Fruit fly (Drosophila melanogaster): ENCODE data around the gene CG13995.

CG13995 gene

dm6 chr2L:6024345-6024907 lies 29.7 kb upstream of the CG13995 start, which contains the start of gene CG9107:
CG9107 (minus strand) TSS chr2L:6024539.
- TF ChIP-seq Mnt (GFP tag; optimal IDR thresholded peaks at IDR 0.05) (peak; percentile 54), Crg-1 (GFP tag; optimal IDR thresholded peaks at IDR 0.05) (no peak)

DNA sequence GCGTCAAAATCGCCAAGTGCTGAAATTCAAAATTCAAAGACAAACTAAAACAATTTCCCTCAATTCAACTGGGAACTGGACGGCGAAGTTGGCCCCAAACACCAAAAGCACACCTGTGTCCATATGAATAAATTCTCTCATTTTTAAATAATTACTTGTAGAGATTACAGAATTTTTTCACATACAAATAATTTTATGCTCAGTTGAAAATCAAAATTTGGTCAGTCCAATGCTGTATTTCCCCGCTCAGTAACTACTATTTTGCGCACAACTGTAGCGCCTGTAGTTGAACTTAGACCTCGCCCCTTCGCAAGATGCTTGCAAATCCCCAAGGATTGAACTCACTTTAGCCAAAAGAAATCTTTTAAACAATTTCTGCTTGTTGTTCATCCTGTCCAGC lies 25.4 kb upstream of the CG13995 start:
- no peak for TF ChIP-seq Crg-1 (GFP tag; optimal IDR thresholded peaks at IDR 0.05)
- no peak for TF ChIP-seq Mnt (GFP tag; optimal IDR thresholded peaks at IDR 0.05)
- no peak for TF ChIP-seq CG12768 (GFP tag; optimal IDR thresholded peaks at IDR 0.05)
- TF ChIP-seq toe (GFP tag; optimal IDR thresholded peaks at IDR 0.05) = no peak
- no peak for TF ChIP-seq ovo (GFP tag; optimal IDR thresholded peaks at IDR 0.05)

dm6 chr2L:6031838-6032237 lies 22.3 kb upstream of the CG13995 start:
- TF ChIP-seq ovo (GFP tag; optimal IDR thresholded peaks at IDR 0.05) (no peak), Mnt (GFP tag; optimal IDR thresholded peaks at IDR 0.05) (no peak), tj (GFP tag; optimal IDR thresholded peaks at IDR 0.05) (no peak), CG1620 (GFP tag; optimal IDR thresholded peaks at IDR 0.05) (no peak), Crg-1 (GFP tag; optimal IDR thresholded peaks at IDR 0.05) (no peak), pad (GFP tag; optimal IDR thresholded peaks at IDR 0.05) (no peak), CG33017 (tag; optimal IDR thresholded peaks at IDR 0.05) (no peak), Hr96 (GFP tag; optimal IDR thresholded peaks at IDR 0.05) (no peak), cic (GFP tag; optimal IDR thresholded peaks at IDR 0.05) (no peak), CG7101 (tag; optimal IDR thresholded peaks at IDR 0.05) (no peak), Clk (GFP tag; optimal IDR thresholded peaks at IDR 0.05) (no peak), CG12768 (GFP tag; optimal IDR thresholded peaks at IDR 0.05) (no peak), toe (GFP tag; optimal IDR thresholded peaks at IDR 0.05) (no peak), bab1 (GFP tag; optimal IDR thresholded peaks at IDR 0.05) (no peak), CG7045 (GFP tag; optimal IDR thresholded peaks at IDR 0.05) (no peak)

DNA sequence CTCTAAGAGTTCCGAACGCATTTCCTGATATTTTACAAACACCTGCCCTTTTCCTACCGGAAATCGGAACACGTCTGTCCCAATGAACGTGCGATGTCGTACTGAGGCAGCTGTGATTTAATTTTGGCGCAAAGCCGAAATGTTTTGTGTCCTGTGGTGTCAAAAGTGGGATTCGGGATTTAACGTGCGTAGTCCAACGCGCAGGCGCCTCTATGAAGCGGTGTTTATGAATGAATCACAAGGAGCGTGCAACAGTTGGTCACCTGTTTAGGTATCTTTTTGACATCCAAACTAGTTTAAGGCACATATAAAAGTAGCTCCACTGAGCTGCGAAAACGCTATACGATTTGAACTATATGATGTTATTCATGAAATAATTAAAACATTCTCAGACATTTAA lies 19.8 kb upstream of the CG13995 start, which contains the start of gene CG9109:
TSS of gene CG9109 (minus strand) at position 80 of the 400 bp plus-strand sequence.
- no peak for TF ChIP-seq Hr96 (GFP tag; optimal IDR thresholded peaks at IDR 0.05)
- TF ChIP-seq CG33017 (tag; optimal IDR thresholded peaks at IDR 0.05) = no peak
- TF ChIP-seq cic (GFP tag; optimal IDR thresholded peaks at IDR 0.05) = no peak
- TF ChIP-seq CG1620 (GFP tag; optimal IDR thresholded peaks at IDR 0.05) = no peak
- TF ChIP-seq CG7101 (tag; optimal IDR thresholded peaks at IDR 0.05) = no peak
- TF ChIP-seq toe (GFP tag; optimal IDR thresholded peaks at IDR 0.05) = no peak
- no peak for TF ChIP-seq tj (GFP tag; optimal IDR thresholded peaks at IDR 0.05)
- no peak for TF ChIP-seq cnc (optimal IDR thresholded peaks at IDR 0.05)
- TF ChIP-seq pad (GFP tag; optimal IDR thresholded peaks at IDR 0.05) = no peak
- no peak for TF ChIP-seq Clk (GFP tag; optimal IDR thresholded peaks at IDR 0.05)
- no peak for TF ChIP-seq Crg-1 (GFP tag; optimal IDR thresholded peaks at IDR 0.05)
- no peak for TF ChIP-seq Mnt (GFP tag; optimal IDR thresholded peaks at IDR 0.05)
- no peak for TF ChIP-seq CG14711 (tag; optimal IDR thresholded peaks at IDR 0.05)
- no peak for TF ChIP-seq ovo (GFP tag; optimal IDR thresholded peaks at IDR 0.05)
- TF ChIP-seq kay (GFP tag; ENCODE audit: borderline replicate concordance) = no peak
- TF ChIP-seq CG5204 (GFP tag; optimal IDR thresholded peaks at IDR 0.05) = no peak
- TF ChIP-seq CG11617 (GFP tag; optimal IDR thresholded peaks at IDR 0.05) = no peak
- TF ChIP-seq CG7045 (GFP tag; optimal IDR thresholded peaks at IDR 0.05) = no peak

dm6 chr2L:6035155-6035554 lies 18.9 kb upstream of the CG13995 start:
- TF ChIP-seq CG7101 (tag; optimal IDR thresholded peaks at IDR 0.05) (no peak), Hr96 (GFP tag; optimal IDR thresholded peaks at IDR 0.05) (no peak), toe (GFP tag; optimal IDR thresholded peaks at IDR 0.05) (no peak), tj (GFP tag; optimal IDR thresholded peaks at IDR 0.05) (no peak), cnc (optimal IDR thresholded peaks at IDR 0.05) (no peak), Mnt (GFP tag; optimal IDR thresholded peaks at IDR 0.05) (no peak), CG14711 (tag; optimal IDR thresholded peaks at IDR 0.05) (no peak), CG1620 (GFP tag; optimal IDR thresholded peaks at IDR 0.05) (no peak), ovo (GFP tag; optimal IDR thresholded peaks at IDR 0.05) (no peak), Clk (GFP tag; optimal IDR thresholded peaks at IDR 0.05) (no peak), CG33017 (tag; optimal IDR thresholded peaks at IDR 0.05) (no peak), pad (GFP tag; optimal IDR thresholded peaks at IDR 0.05) (no peak), CG7045 (GFP tag; optimal IDR thresholded peaks at IDR 0.05) (no peak)

DNA sequence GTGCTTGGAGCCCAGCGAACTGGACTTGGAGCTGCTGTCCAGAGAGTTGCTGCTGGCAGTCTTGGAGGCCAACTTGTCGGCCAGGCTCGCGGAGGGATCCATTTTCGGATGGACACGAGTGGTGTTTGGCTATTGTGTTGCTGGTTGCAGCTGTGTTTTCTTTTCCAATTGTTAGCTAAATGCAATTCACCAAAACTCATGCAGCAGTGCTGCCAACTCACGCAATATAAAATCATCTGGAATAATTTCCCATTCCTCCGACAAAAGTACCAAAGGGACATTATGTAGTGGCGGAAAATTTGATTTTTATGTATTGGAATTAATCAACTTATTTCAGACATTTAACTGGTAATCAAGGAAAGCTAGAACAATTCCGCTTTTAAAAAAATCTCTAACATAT lies 17.4 kb upstream of the CG13995 start, which contains the start of gene mtm:
TSS of gene mtm (minus strand) at position 306 of the 400 bp plus-strand sequence.
- TF ChIP-seq CG5204 (GFP tag; optimal IDR thresholded peaks at IDR 0.05) = no peak
- TF ChIP-seq tj (GFP tag; optimal IDR thresholded peaks at IDR 0.05) = peak; percentile 39
- TF ChIP-seq CG7045 (GFP tag; optimal IDR thresholded peaks at IDR 0.05) = no peak
- peak; percentile 56 for TF ChIP-seq bab1 (GFP tag; optimal IDR thresholded peaks at IDR 0.05)
- TF ChIP-seq pad (GFP tag; optimal IDR thresholded peaks at IDR 0.05) = no peak
- no peak for TF ChIP-seq CG12768 (GFP tag; optimal IDR thresholded peaks at IDR 0.05)
- no peak for TF ChIP-seq Mnt (GFP tag; optimal IDR thresholded peaks at IDR 0.05)

DNA sequence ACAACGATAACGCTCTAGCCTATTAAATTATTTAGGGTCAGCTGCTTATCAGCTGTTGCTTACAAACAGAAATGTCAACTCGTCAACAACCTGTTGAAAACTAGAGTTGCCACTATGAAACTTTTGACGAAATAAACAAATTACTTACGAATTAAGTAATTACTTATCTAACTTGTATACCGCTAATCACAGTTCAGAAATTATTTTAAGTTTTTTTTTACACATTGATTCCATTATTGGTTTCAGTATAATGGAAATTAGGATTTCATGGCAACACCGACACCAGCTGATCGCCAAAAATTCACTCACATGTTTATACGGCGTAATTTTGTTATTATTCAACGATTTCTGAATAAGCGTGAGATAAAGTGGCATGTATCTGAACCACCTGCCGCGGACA lies 16.3 kb upstream of the CG13995 start, which contains the start of the genes CG9117 and CG31643:
TSS of gene CG9117 (minus strand) at position 73 of the 400 bp plus-strand sequence.
TSS of gene CG31643 (plus strand) at position 288 of the 400 bp plus-strand sequence.
- TF ChIP-seq tj (GFP tag; optimal IDR thresholded peaks at IDR 0.05) = peak; percentile 73
- TF ChIP-seq cnc (optimal IDR thresholded peaks at IDR 0.05) = peak in 1 of 2 experiments; percentile 17
- TF ChIP-seq cic (GFP tag; optimal IDR thresholded peaks at IDR 0.05) = peak; percentile 36
- no peak for TF ChIP-seq kay (GFP tag; ENCODE audit: borderline replicate concordance)
- TF ChIP-seq CG5204 (GFP tag; optimal IDR thresholded peaks at IDR 0.05) = peak; percentile 49
- TF ChIP-seq CG1620 (GFP tag; optimal IDR thresholded peaks at IDR 0.05) = no peak
- peak; percentile 66 for TF ChIP-seq CG12768 (GFP tag; optimal IDR thresholded peaks at IDR 0.05)
- TF ChIP-seq ovo (GFP tag; optimal IDR thresholded peaks at IDR 0.05) = peak; percentile 14
- TF ChIP-seq CG14711 (tag; optimal IDR thresholded peaks at IDR 0.05) = peak; percentile 100
- TF ChIP-seq Hr96 (GFP tag; optimal IDR thresholded peaks at IDR 0.05) = peak; percentile 47
- peak; percentile 66 for TF ChIP-seq Crg-1 (GFP tag; optimal IDR thresholded peaks at IDR 0.05)
- TF ChIP-seq toe (GFP tag; optimal IDR thresholded peaks at IDR 0.05) = no peak
- peak; percentile 35 for TF ChIP-seq pad (GFP tag; optimal IDR thresholded peaks at IDR 0.05)
- TF ChIP-seq CG33017 (tag; optimal IDR thresholded peaks at IDR 0.05) = peak; percentile 62
- TF ChIP-seq CG7045 (GFP tag; optimal IDR thresholded peaks at IDR 0.05) = peak; percentile 40
- peak; percentile 81 for TF ChIP-seq CG11617 (GFP tag; optimal IDR thresholded peaks at IDR 0.05)
- TF ChIP-seq CG7101 (tag; optimal IDR thresholded peaks at IDR 0.05) = peak; percentile 79
- peak; percentile 78 for TF ChIP-seq Mnt (GFP tag; optimal IDR thresholded peaks at IDR 0.05)
- TF ChIP-seq Clk (GFP tag; optimal IDR thresholded peaks at IDR 0.05) = no peak
- peak; percentile 90 for TF ChIP-seq bab1 (GFP tag; optimal IDR thresholded peaks at IDR 0.05)

All from whole organism, adult.